Worm (Caenorhabditis elegans) whole organism, late embryonic: ENCODE data around the gene sod-5.
A peak's percentile ranks its signal among the peaks of the same experiment; 100 is the strongest.

ENCODE experiments used
- K09A11.1 ChIP-seq: sonication (generic microtip); optimal IDR thresholded peaks from 2 replicates; lab custom pipeline; 2017; ENCODE audit warnings: antibody characterized with exemption, mild to moderate bottlenecking, missing genetic modification characterization, missing compliant biosample characterization; ENCODE audit not compliant: insufficient read depth
- T23F11.4 ChIP-seq: fragments of 200-800 bp; sonication (Bioruptor generic); optimal IDR thresholded peaks from 2 replicates; lab custom pipeline; 2018; ENCODE audit warnings: mild to moderate bottlenecking, missing genetic modification characterization, missing compliant biosample characterization
- Y22D7AL.16 ChIP-seq: sonication (generic microtip); optimal IDR thresholded peaks from 2 replicates; lab custom pipeline; 2016; ENCODE audit warnings: missing genetic modification characterization, missing compliant biosample characterization
- ahr-1 ChIP-seq: sonication (generic microtip); optimal IDR thresholded peaks from 2 replicates; lab custom pipeline; 2016; ENCODE audit warnings: missing genetic modification characterization, missing compliant biosample characterization
- ceh-19 ChIP-seq: fragments of 200-800 bp; sonication (Bioruptor generic); optimal IDR thresholded peaks from 2 replicates; lab custom pipeline; 2018; ENCODE audit warnings: mild to moderate bottlenecking, missing genetic modification characterization, missing compliant biosample characterization
- ceh-2 ChIP-seq: sonication (generic microtip); optimal IDR thresholded peaks from 2 replicates; lab custom pipeline; 2016; ENCODE audit warnings: missing genotype, missing genetic modification characterization, missing compliant biosample characterization
- ceh-24 ChIP-seq: sonication (generic microtip); optimal IDR thresholded peaks from 2 replicates; lab custom pipeline; 2016; ENCODE audit warnings: mild to moderate bottlenecking, missing genetic modification characterization, missing compliant biosample characterization
- ceh-30 ChIP-seq: fragments of 150-350 bp; optimal IDR thresholded peaks from 2 replicates; lab custom pipeline; 2014; ENCODE audit warnings: missing biosample characterization, missing genetic modification characterization
- ceh-31 ChIP-seq: sonication (generic microtip); optimal IDR thresholded peaks from 2 replicates; lab custom pipeline; 2016; ENCODE audit warnings: missing genetic modification characterization, missing compliant biosample characterization
- ceh-45 ChIP-seq: fragments of 200-800 bp; sonication (Bioruptor generic); IDR thresholded peaks from 2 replicates; pipeline ENCODE4 v1.3.6; 2022; ENCODE audit warnings: missing genetic modification reagents, missing genetic modification characterization, missing compliant biosample characterization
- ceh-48 ChIP-seq: sonication (generic microtip); optimal IDR thresholded peaks from 2 replicates; lab custom pipeline; 2016; ENCODE audit warnings: missing genetic modification characterization, inconsistent platforms, missing compliant biosample characterization
- ceh-9 ChIP-seq: sonication (generic microtip); optimal IDR thresholded peaks from 2 replicates; lab custom pipeline; 2016; ENCODE audit warnings: mild to moderate bottlenecking, missing genetic modification characterization, inconsistent platforms, missing compliant biosample characterization
- dmd-4 ChIP-seq: sonication (generic microtip); optimal IDR thresholded peaks from 2 replicates; lab custom pipeline; 2016; ENCODE audit warnings: borderline replicate concordance, missing genetic modification characterization, missing compliant biosample characterization
- elt-2 ChIP-seq: sonication (generic microtip); optimal IDR thresholded peaks from 2 replicates; lab custom pipeline; 2016; ENCODE audit warnings: missing genetic modification reagents, missing genetic modification characterization, missing compliant biosample characterization
- ets-4 ChIP-seq: sonication (generic microtip); optimal IDR thresholded peaks from 2 replicates; lab custom pipeline; 2016; ENCODE audit warnings: missing genetic modification characterization, missing compliant biosample characterization
- fax-1 ChIP-seq: sonication (generic microtip); optimal IDR thresholded peaks from 2 replicates; lab custom pipeline; 2016; ENCODE audit warnings: missing genotype, missing genetic modification characterization, missing compliant biosample characterization
- hlh-30 ChIP-seq: sonication (generic microtip); optimal IDR thresholded peaks from 2 replicates; lab custom pipeline; 2017; ENCODE audit warnings: antibody characterized with exemption, missing genetic modification characterization, missing compliant biosample characterization; ENCODE audit not compliant: insufficient read depth
- hlh-6 ChIP-seq: sonication (generic microtip); optimal IDR thresholded peaks from 2 replicates; lab custom pipeline; 2016; ENCODE audit warnings: missing genotype, missing genetic modification characterization, missing compliant biosample characterization
- madf-2 ChIP-seq: sonication (generic microtip); optimal IDR thresholded peaks from 2 replicates; lab custom pipeline; 2017; ENCODE audit warnings: missing genetic modification characterization, missing compliant biosample characterization
- mec-3 ChIP-seq: sonication (generic microtip); optimal IDR thresholded peaks from 2 replicates; lab custom pipeline; 2016; ENCODE audit warnings: borderline replicate concordance, missing genetic modification characterization, missing compliant biosample characterization
- nfya-1 ChIP-seq: sonication (generic microtip); optimal IDR thresholded peaks from 2 replicates; lab custom pipeline; 2017; ENCODE audit warnings: missing genetic modification characterization, mild to moderate bottlenecking, missing compliant biosample characterization, antibody characterized with exemption, moderate library complexity
- nhr-11 ChIP-seq: fragments of 150-350 bp; optimal IDR thresholded peaks from 2 replicates; lab custom pipeline; 2014; ENCODE audit warnings: missing biosample characterization, missing genetic modification characterization
- npax-4 ChIP-seq: sonication (generic microtip); optimal IDR thresholded peaks from 2 replicates; lab custom pipeline; 2016; ENCODE audit warnings: missing genetic modification characterization, missing compliant biosample characterization
- pag-3 ChIP-seq: sonication (generic microtip); optimal IDR thresholded peaks from 2 replicates; lab custom pipeline; 2016; ENCODE audit warnings: missing compliant biosample characterization, missing genetic modification characterization, borderline replicate concordance
- pat-9 ChIP-seq: fragments of 200-800 bp; sonication (Bioruptor generic); optimal IDR thresholded peaks from 2 replicates; lab custom pipeline; 2018; ENCODE audit warnings: mild to moderate bottlenecking, missing genetic modification characterization, moderate library complexity, missing compliant biosample characterization
- pha-2 ChIP-seq: sonication (generic microtip); optimal IDR thresholded peaks from 2 replicates; lab custom pipeline; 2017; ENCODE audit warnings: mild to moderate bottlenecking, missing genetic modification characterization, missing compliant biosample characterization
- pros-1 ChIP-seq: fragments of 150-350 bp; optimal IDR thresholded peaks from 2 replicates; lab custom pipeline; 2014; ENCODE audit warnings: missing biosample characterization, missing genetic modification reagents, missing genetic modification characterization
- sox-2 ChIP-seq: fragments of 200-800 bp; sonication (Bioruptor generic); IDR thresholded peaks from 2 replicates; pipeline ENCODE4 v1.3.6; 2022; ENCODE audit warnings: missing genetic modification reagents, missing genetic modification characterization, missing compliant biosample characterization
- tbx-2 ChIP-seq: sonication (generic microtip); optimal IDR thresholded peaks from 2 replicates; lab custom pipeline; 2016; ENCODE audit warnings: missing genetic modification characterization, missing compliant biosample characterization
- tbx-7 ChIP-seq: sonication (generic microtip); optimal IDR thresholded peaks from 2 replicates; lab custom pipeline; 2016; ENCODE audit warnings: missing genotype, missing genetic modification characterization, missing compliant biosample characterization
- unc-42 ChIP-seq: sonication (generic microtip); optimal IDR thresholded peaks from 2 replicates; lab custom pipeline; 2016; ENCODE audit warnings: missing genotype, missing genetic modification characterization, missing compliant biosample characterization
- unc-86 ChIP-seq: sonication (generic microtip); optimal IDR thresholded peaks from 2 replicates; lab custom pipeline; 2016; ENCODE audit warnings: missing genetic modification characterization, missing compliant biosample characterization
- ztf-16 ChIP-seq: sonication (generic microtip); optimal IDR thresholded peaks from 2 replicates; lab custom pipeline; 2017; ENCODE audit warnings: missing genetic modification characterization, missing compliant biosample characterization

Gene sod-5

ce11 chrII:4428121-4428520, 10.7 kb downstream of the sod-5 start:
- TF ChIP-seq fax-1 (no peak), pag-3 (tag; lab: Kevin White, UChicago) (no peak), ceh-2 (no peak), ceh-48 (tag; lab: Kevin White, UChicago) (no peak), dmd-4 (no peak), ceh-9 (tag; lab: Kevin White, UChicago) (no peak), sox-2 (GFP tag; lab: Robert Waterston, UW) (no peak), nhr-11 (no peak), hlh-30 (tag; lab: Kevin White, UChicago) (no peak), ceh-45 (no peak), unc-86 (tag; lab: Kevin White, UChicago) (no peak), unc-42 (tag; lab: Kevin White, UChicago) (no peak), ceh-24 (tag; lab: Kevin White, UChicago) (no peak), mec-3 (tag; lab: Kevin White, UChicago) (no peak), tbx-2 (tag; lab: Kevin White, UChicago) (no peak)

- TF ChIP-seq ceh-30 (tag; lab: Kevin White, UChicago) (no peak), ceh-9 (tag; lab: Kevin White, UChicago) (no peak), Y22D7AL.16 (tag; lab: Kevin White, UChicago) (no peak), ceh-2 (no peak), ets-4 (no peak), T23F11.4 (GFP tag; lab: Kevin White, UChicago) (no peak), pag-3 (tag; lab: Kevin White, UChicago) (no peak), pros-1 (no peak), madf-2 (no peak), ceh-45 (no peak), ztf-16 (tag; lab: Kevin White, UChicago) (no peak)
Measured at ce11 chrII:4433146-4433545, 15.7 kb downstream of the sod-5 start, which contains the start of gene nhr-109. Gene nhr-109 (plus strand): TSS chrII:4433367.

- TF ChIP-seq nfya-1 (tag; lab: Kevin White, UChicago) (no peak), ceh-24 (tag; lab: Kevin White, UChicago) (no peak), dmd-4 (no peak), fax-1 (no peak), pat-9 (tag; lab: Kevin White, UChicago) (no peak), hlh-6 (tag; lab: Kevin White, UChicago) (no peak), K09A11.1 (no peak), ztf-16 (tag; lab: Kevin White, UChicago) (no peak), npax-4 (tag; lab: Kevin White, UChicago) (no peak), pha-2 (tag; lab: Kevin White, UChicago) (no peak), tbx-2 (tag; lab: Kevin White, UChicago) (no peak), ahr-1 (tag; lab: Kevin White, UChicago) (no peak), mec-3 (tag; lab: Kevin White, UChicago) (no peak), ceh-31 (tag; lab: Kevin White, UChicago) (no peak)
- TF ChIP-seq, all 69 proteins: peak for 0
Measured at ce11 chrII:4434278-4434677, 16.8 kb downstream of the sod-5 start.

- TF ChIP-seq elt-2 (tag; lab: Kevin White, UChicago), result peak; percentile 34
- TF ChIP-seq ceh-19, result no peak
- TF ChIP-seq, all 69 proteins: peak for 1
Measured at ce11 chrII:4435134-4435533, 17.7 kb downstream of the sod-5 start, which contains the start of gene nhr-273. Gene nhr-273 (plus strand): TSS chrII:4435300.

ce11 chrII:4438601-4439000, 21.2 kb downstream of the sod-5 start, which contains the start of gene nhr-16:
Gene nhr-16 (plus strand): TSS chrII:4438805.
- TF ChIP-seq hlh-30 (tag; lab: Kevin White, UChicago) (no peak), elt-2 (tag; lab: Kevin White, UChicago) (peak; percentile 43), tbx-7 (no peak)
